Worm (Caenorhabditis elegans): Measurements from ENCODE around the gene C05G5.7.

- TF ChIP-seq ceh-22 (tag; optimal IDR thresholded peaks at IDR 0.05), result no peak
- TF ChIP-seq dve-1 (tag; optimal IDR thresholded peaks at IDR 0.05), result no peak
- no peak for TF ChIP-seq ceh-24 (tag; optimal IDR thresholded peaks at IDR 0.05)
- TF ChIP-seq gmeb-2 (tag; optimal IDR thresholded peaks at IDR 0.05), result no peak
- TF ChIP-seq ztf-16 (tag; optimal IDR thresholded peaks at IDR 0.05), result no peak
- no peak for TF ChIP-seq ceh-6 (GFP tag; optimal IDR thresholded peaks at IDR 0.05)
- no peak for TF ChIP-seq unc-55 (GFP tag; optimal IDR thresholded peaks at IDR 0.05)
Measured at ce11 chrX:14737623-14738022, 6.0 kb downstream of the C05G5.7 start.

Data from whole organism, late embryonic.